Fruit fly (Drosophila melanogaster): Measurements from ENCODE around the gene prage.
A peak's percentile ranks its signal among the peaks of the same experiment; 100 is the strongest.

Gene prage

dm6 chrX:1828097-1828496, 54.6 kb downstream of the prage start:
- TF ChIP-seq noc (tag; optimal IDR thresholded peaks at IDR 0.05) = no peak

- TF ChIP-seq noc (tag; optimal IDR thresholded peaks at IDR 0.05) = peak; percentile 98
Observed at dm6 chrX:1830396-1831218, 57.1 kb downstream of the prage start.

- no peak for TF ChIP-seq noc (tag; optimal IDR thresholded peaks at IDR 0.05)
Observed at dm6 chrX:1831219-1831555, 57.7 kb downstream of the prage start.

- TF ChIP-seq noc (tag; optimal IDR thresholded peaks at IDR 0.05) = peak; percentile 9
Observed at dm6 chrX:1832699-1833098, 59.2 kb downstream of the prage start.

- no peak for TF ChIP-seq noc (tag; optimal IDR thresholded peaks at IDR 0.05)
Observed at dm6 chrX:1834702-1835376, 61.3 kb downstream of the prage start.

- peak; percentile 5 for TF ChIP-seq noc (tag; optimal IDR thresholded peaks at IDR 0.05)
Observed at dm6 chrX:1840520-1840919, 67.0 kb downstream of the prage start.

- TF ChIP-seq noc (tag; optimal IDR thresholded peaks at IDR 0.05) = no peak
Observed at dm6 chrX:1842875-1843274, 69.4 kb downstream of the prage start.

dm6 chrX:1845413-1845951, 72.0 kb downstream of the prage start:
- peak; percentile 37 for TF ChIP-seq noc (tag; optimal IDR thresholded peaks at IDR 0.05)

dm6 chrX:1846386-1846785, 72.9 kb downstream of the prage start:
- no peak for TF ChIP-seq noc (tag; optimal IDR thresholded peaks at IDR 0.05)

dm6 chrX:1847735-1848134, 74.2 kb downstream of the prage start:
- TF ChIP-seq noc (tag; optimal IDR thresholded peaks at IDR 0.05) = no peak

dm6 chrX:1848624-1849198, 75.2 kb downstream of the prage start:
- TF ChIP-seq noc (tag; optimal IDR thresholded peaks at IDR 0.05) = peak; percentile 0

- peak; percentile 98 for TF ChIP-seq noc (tag; optimal IDR thresholded peaks at IDR 0.05)
Observed at dm6 chrX:1849914-1850313, 76.4 kb downstream of the prage start.

dm6 chrX:1854070-1854469, 80.6 kb downstream of the prage start:
- TF ChIP-seq noc (tag; optimal IDR thresholded peaks at IDR 0.05) = no peak

dm6 chrX:1854873-1855272, 81.4 kb downstream of the prage start:
- TF ChIP-seq noc (tag; optimal IDR thresholded peaks at IDR 0.05) = no peak

- no peak for TF ChIP-seq noc (tag; optimal IDR thresholded peaks at IDR 0.05)
Observed at dm6 chrX:1856605-1857004, 83.1 kb downstream of the prage start.

- TF ChIP-seq noc (tag; optimal IDR thresholded peaks at IDR 0.05) = peak; percentile 24
Observed at dm6 chrX:1858867-1859266, 85.3 kb downstream of the prage start, which contains the start of gene Lamtor5. TSS of gene Lamtor5 (minus strand) at chrX:1858971.

Data from whole organism, larva.